Worm (Caenorhabditis elegans) whole organism, late embryonic: ENCODE data around the gene spp-9.

ENCODE experiments used
- ama-1 ChIP-seq: fragments of 150-350 bp; optimal IDR thresholded peaks from 2 replicates; lab custom pipeline; 2014
- ceh-6 ChIP-seq: fragments of 200-800 bp; sonication (Bioruptor generic); optimal IDR thresholded peaks from 2 replicates; lab custom pipeline; 2018; ENCODE audit warnings: mild to moderate bottlenecking, missing genetic modification characterization, missing compliant biosample characterization
- nhr-11 ChIP-seq: fragments of 150-350 bp; optimal IDR thresholded peaks from 2 replicates; lab custom pipeline; 2014; ENCODE audit warnings: missing biosample characterization, missing genetic modification characterization
- pha-4 ChIP-seq: fragments of 150-350 bp; optimal IDR thresholded peaks from 2 replicates; lab custom pipeline; 2018; ENCODE audit warnings: missing biosample characterization, missing genetic modification reagents, missing genetic modification characterization
- sox-4 ChIP-seq: sonication (generic microtip); optimal IDR thresholded peaks from 2 replicates; lab custom pipeline; 2017; ENCODE audit warnings: mild to moderate bottlenecking, missing genetic modification characterization, inconsistent platforms, missing compliant biosample characterization
- unc-55 ChIP-seq: sonication (generic microtip); optimal IDR thresholded peaks from 2 replicates; lab custom pipeline; 2017; ENCODE audit warnings: missing biosample characterization, missing genetic modification reagents, missing genetic modification characterization
- unc-86 ChIP-seq: sonication (generic microtip); optimal IDR thresholded peaks from 2 replicates; lab custom pipeline; 2016; ENCODE audit warnings: missing genetic modification characterization, missing compliant biosample characterization

DNA sequence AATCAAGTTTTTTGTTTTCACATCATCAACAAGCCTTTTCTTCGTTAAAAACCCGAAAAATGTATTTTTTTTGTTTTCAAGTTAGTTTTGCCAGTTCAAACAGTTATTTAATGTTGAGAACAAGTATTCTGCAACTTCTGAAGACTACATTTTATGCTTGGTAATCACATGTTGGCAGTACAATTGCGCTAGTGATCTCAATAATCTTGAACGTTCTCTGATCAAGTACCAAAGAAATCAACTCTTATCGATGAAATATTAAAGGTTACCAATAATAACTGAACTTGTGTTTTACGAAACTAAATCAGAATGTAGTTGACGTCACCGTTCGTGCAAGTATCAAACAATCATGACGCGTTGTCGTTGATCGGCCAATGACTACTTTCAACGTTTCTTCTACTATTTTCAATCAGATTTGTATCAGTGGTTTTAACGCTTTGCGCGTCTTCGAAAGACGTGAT, 46.0 kb downstream of the spp-9 start, which contains the start of gene C35C5.8:
- TF ChIP-seq ama-1 (lab: Kevin White, UChicago) (no peak), nhr-11 (tag; lab: Kevin White, UChicago) (no peak), pha-4 (no peak), unc-86 (tag; lab: Kevin White, UChicago) (no peak), unc-55 (GFP tag; lab: Kevin White, UChicago) (no peak), sox-4 (tag; lab: Kevin White, UChicago) (no peak), ceh-6 (GFP tag; lab: Kevin White, UChicago) (no peak)
